Worm (Caenorhabditis elegans): ENCODE data around the gene srh-98.

DNA sequence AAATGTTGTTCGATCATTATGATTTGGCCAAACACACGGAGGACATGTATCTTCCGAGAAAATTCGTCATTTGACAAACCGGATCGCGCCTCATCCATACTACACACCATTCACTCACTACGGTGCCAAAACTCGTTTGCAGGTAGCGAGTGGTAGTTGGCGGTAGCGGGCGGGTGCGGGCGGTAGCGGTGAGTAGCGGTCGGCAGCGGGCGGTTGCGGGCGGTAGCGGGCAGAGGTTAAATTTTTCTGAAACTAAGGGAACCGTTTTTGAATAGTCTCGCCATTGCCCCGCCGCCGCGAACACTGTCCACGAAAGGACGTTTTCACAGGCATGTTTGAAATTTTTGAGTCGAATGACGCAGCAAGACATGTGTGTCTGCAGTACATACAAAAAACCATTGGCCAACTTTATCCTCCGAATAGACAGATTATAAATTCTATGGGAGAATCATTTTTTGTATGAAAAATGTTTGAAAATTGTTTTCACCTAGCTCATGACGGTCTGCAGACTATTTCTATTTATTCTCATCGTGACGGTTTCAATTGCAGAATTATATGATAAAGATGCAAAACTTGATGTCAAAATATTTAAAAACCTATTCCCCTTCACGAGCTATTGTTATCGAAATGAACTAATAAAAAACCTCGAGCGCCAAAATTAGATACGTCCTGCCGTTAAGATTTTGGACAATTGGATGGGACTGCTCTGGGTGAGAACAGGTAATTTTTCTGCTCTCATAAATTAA is 25.1 kb downstream of the srh-98 start, which contains the start of gene F11A5.16:
- no peak for TF ChIP-seq pha-4 (tag; optimal IDR thresholded peaks at IDR 0.05)
- TF ChIP-seq unc-62 (GFP tag; optimal IDR thresholded peaks at IDR 0.05), result no peak
- no peak for TF ChIP-seq snpc-4 (tag; optimal IDR thresholded peaks at IDR 0.05)
- TF ChIP-seq nhr-28 (tag; optimal IDR thresholded peaks at IDR 0.05), result no peak
- TF ChIP-seq nhr-12 (tag; optimal IDR thresholded peaks at IDR 0.05), result no peak
- TF ChIP-seq ztf-11 (tag; optimal IDR thresholded peaks at IDR 0.05), result no peak
- TF ChIP-seq hmg-11 (tag; optimal IDR thresholded peaks at IDR 0.05), result no peak
- TF ChIP-seq nhr-25 (tag; optimal IDR thresholded peaks at IDR 0.05), result no peak

Measured in whole organism, L3 larva.